In the genomic region with DNA sequence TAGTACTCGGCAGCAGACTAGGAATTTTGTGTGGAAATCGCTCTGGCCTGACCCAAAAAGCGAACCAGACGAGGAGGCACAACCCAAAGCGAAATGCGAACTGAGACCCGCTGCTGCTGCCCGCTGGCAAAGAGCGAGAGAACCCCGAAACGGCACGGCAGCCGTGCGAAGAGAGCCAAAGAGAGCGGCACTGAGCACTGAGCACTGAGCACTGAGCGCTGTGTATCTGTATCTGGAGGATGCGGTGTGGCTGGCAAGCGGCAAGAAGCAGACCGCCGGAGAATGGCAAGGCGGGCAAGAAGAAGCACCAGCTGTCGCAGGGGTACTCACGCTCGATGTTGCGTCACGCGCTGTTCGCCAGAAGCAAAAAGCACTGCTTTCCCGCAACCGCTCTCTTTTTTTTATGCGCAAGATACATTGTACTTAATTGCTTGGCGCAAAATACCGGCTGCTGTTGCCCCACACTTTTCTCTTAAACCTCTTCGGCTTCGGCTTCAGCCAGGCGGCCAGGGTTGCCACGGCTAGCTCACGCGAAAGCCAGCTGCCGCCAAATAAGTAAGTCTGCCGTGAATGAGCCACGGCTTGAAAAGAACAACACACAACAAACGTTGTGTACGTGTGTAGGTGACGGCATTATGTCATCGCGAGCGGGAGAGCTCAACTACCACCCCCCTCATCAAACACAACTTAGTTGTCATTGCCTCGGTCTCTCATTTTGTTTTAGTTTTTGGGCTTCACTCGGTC, we compare ENCODE assay signal across 7 fruit fly cellular contexts.
A peak's percentile ranks its signal among the peaks of the same experiment; 100 is the strongest.
TF ChIP-seq lines count a peak whose summit lies in the region.

No protein-coding gene starts in this region.

- no peak for TF ChIP-seq CTCF in whole organism, embryonic (GFP tag; optimal IDR thresholded peaks at IDR 0.05; lab: Kevin White, UChicago)

TF ChIP-seq in Kc167, 6 proteins besides CTCF, POLR2A, EP300 and RAD21:
- TF ChIP-seq h (optimal IDR thresholded peaks at IDR 0.05; lab: Kevin White, UChicago) (peak; percentile 54), Sin3A (optimal IDR thresholded peaks at IDR 0.05; lab: Kevin White, UChicago) (no peak), insv (optimal IDR thresholded peaks at IDR 0.05; lab: Kevin White, UChicago) (peak; percentile 10)

TF ChIP-seq in whole organism, 6 proteins besides CTCF, POLR2A, EP300 and RAD21:
- TF ChIP-seq Dll (optimal IDR thresholded peaks at IDR 0.05; lab: Kevin White, UChicago): peak; percentile 93
- TF ChIP-seq pan (optimal IDR thresholded peaks at IDR 0.05; lab: Kevin White, UChicago): no peak

TF ChIP-seq in whole organism, adult, 20 proteins besides CTCF, POLR2A, EP300 and RAD21 (continues in another document):
- peak; percentile 87 for TF ChIP-seq pad (GFP tag; optimal IDR thresholded peaks at IDR 0.05; lab: Kevin White, UChicago)
- peak; percentile 33 for TF ChIP-seq Clk (GFP tag; optimal IDR thresholded peaks at IDR 0.05; lab: Kevin White, UChicago)
- no peak for TF ChIP-seq CG11617 (GFP tag; optimal IDR thresholded peaks at IDR 0.05; lab: Kevin White, UChicago)
- TF ChIP-seq CG12768 (GFP tag; optimal IDR thresholded peaks at IDR 0.05; lab: Kevin White, UChicago): peak; percentile 19
- no peak for TF ChIP-seq ovo (GFP tag; optimal IDR thresholded peaks at IDR 0.05; lab: Kevin White, UChicago)
- TF ChIP-seq kay (GFP tag; lab: Kevin White, UChicago; ENCODE audit: borderline replicate concordance): no peak
- peak; percentile 93 for TF ChIP-seq CG14711 (tag; optimal IDR thresholded peaks at IDR 0.05; lab: Kevin White, UChicago)
- no peak for TF ChIP-seq CG5204 (GFP tag; optimal IDR thresholded peaks at IDR 0.05; lab: Kevin White, UChicago)
- TF ChIP-seq Mnt (GFP tag; optimal IDR thresholded peaks at IDR 0.05; lab: Kevin White, UChicago): peak; percentile 57
- peak; percentile 16 for TF ChIP-seq Hr96 (GFP tag; optimal IDR thresholded peaks at IDR 0.05; lab: Kevin White, UChicago)
- TF ChIP-seq toe (GFP tag; optimal IDR thresholded peaks at IDR 0.05; lab: Kevin White, UChicago): no peak
- TF ChIP-seq Crg-1 (GFP tag; optimal IDR thresholded peaks at IDR 0.05; lab: Kevin White, UChicago): peak; percentile 17
- no peak for TF ChIP-seq CG7045 (GFP tag; optimal IDR thresholded peaks at IDR 0.05; lab: Kevin White, UChicago)
- TF ChIP-seq tj (GFP tag; optimal IDR thresholded peaks at IDR 0.05; lab: Kevin White, UChicago): peak; percentile 29
- no peak for TF ChIP-seq cnc (optimal IDR thresholded peaks at IDR 0.05; lab: Kevin White, UChicago)
- no peak for TF ChIP-seq cic (GFP tag; optimal IDR thresholded peaks at IDR 0.05; lab: Kevin White, UChicago)

TF ChIP-seq in whole organism, embryonic, 481 proteins besides CTCF, POLR2A, EP300 and RAD21 (continues in another document):
- TF ChIP-seq CG10959 (GFP tag; IDR thresholded peaks at IDR 0.05; lab: Robert Waterston, UW): no peak
- no peak for TF ChIP-seq crc (GFP tag; optimal IDR thresholded peaks at IDR 0.05; lab: Kevin White, UChicago)
- TF ChIP-seq HLH4C (GFP tag; IDR thresholded peaks at IDR 0.05; lab: Robert Waterston, UW; ENCODE audit: partially characterized antibody): peak; percentile 54; the same call in 2 of the 3 replicates
- TF ChIP-seq run (tag; optimal IDR thresholded peaks at IDR 0.05; lab: Kevin White, UChicago): no peak
- peak; percentile 49 for TF ChIP-seq Fer1 (GFP tag; optimal IDR thresholded peaks at IDR 0.05; lab: Kevin White, UChicago)
- TF ChIP-seq C15 (GFP tag; IDR thresholded peaks at IDR 0.05; lab: Robert Waterston, UW): no peak; the same call in 2 of the 3 replicates
- TF ChIP-seq CG6689 (GFP tag; IDR thresholded peaks at IDR 0.05; lab: Robert Waterston, UW): 0 out of 2 replicates have a peak, but pooled peaks have one; percentile 4
- no peak for TF ChIP-seq CG18011 (GFP tag; optimal IDR thresholded peaks at IDR 0.05; lab: Kevin White, UChicago)
- no peak for TF ChIP-seq CG15011 (GFP tag; optimal IDR thresholded peaks at IDR 0.05; lab: Kevin White, UChicago)
- no peak for TF ChIP-seq CG12104 (GFP tag; optimal IDR thresholded peaks at IDR 0.05; lab: Kevin White, UChicago)
- peak; percentile 58 for TF ChIP-seq sug (tag; optimal IDR thresholded peaks at IDR 0.05; lab: Kevin White, UChicago)
- peak; percentile 36; the same call in 1 of the 3 replicates for TF ChIP-seq CG6791 (GFP tag; IDR thresholded peaks at IDR 0.05; lab: Robert Waterston, UW; ENCODE audit: partially characterized antibody)
- TF ChIP-seq CG42726 (GFP tag; IDR thresholded peaks at IDR 0.05; lab: Robert Waterston, UW; ENCODE audit: partially characterized antibody): peak; percentile 59; the same call in 1 of the 2 replicates
- TF ChIP-seq CG43689 (GFP tag; IDR thresholded peaks at IDR 0.05; lab: Robert Waterston, UW): no peak

TF ChIP-seq in whole organism, prepupa, 60 proteins besides CTCF, POLR2A, EP300 and RAD21 (continues in another document):
- TF ChIP-seq dac (GFP tag; optimal IDR thresholded peaks at IDR 0.05; lab: Kevin White, UChicago): no peak
- peak; percentile 14 for TF ChIP-seq CG6792 (GFP tag; optimal IDR thresholded peaks at IDR 0.05; lab: Kevin White, UChicago)
- peak; percentile 8 for TF ChIP-seq Eip75B (GFP tag; optimal IDR thresholded peaks at IDR 0.05; lab: Kevin White, UChicago)
- TF ChIP-seq eg (GFP tag; IDR thresholded peaks at IDR 0.05; lab: Robert Waterston, UW): peak; percentile 59; the same call in 2 of the 3 replicates
- TF ChIP-seq Ets21C (GFP tag; optimal IDR thresholded peaks at IDR 0.05; lab: Kevin White, UChicago): no peak
- TF ChIP-seq CG7368 (GFP tag; optimal IDR thresholded peaks at IDR 0.05; lab: Kevin White, UChicago): no peak
- peak; percentile 48; the same call in 1 of the 2 replicates for TF ChIP-seq CG15336 (GFP tag; IDR thresholded peaks at IDR 0.05; lab: Robert Waterston, UW)
- TF ChIP-seq ss (GFP tag; optimal IDR thresholded peaks at IDR 0.05; lab: Kevin White, UChicago): peak; percentile 48 to 62
- peak; percentile 60; the same call in 1 of the 3 replicates for TF ChIP-seq CG8119 (GFP tag; IDR thresholded peaks at IDR 0.05; lab: Robert Waterston, UW)
- no peak for TF ChIP-seq CG3032 (tag; optimal IDR thresholded peaks at IDR 0.05; lab: Kevin White, UChicago)
- no peak for TF ChIP-seq CG8632 (GFP tag; optimal IDR thresholded peaks at IDR 0.05; lab: Kevin White, UChicago)
- TF ChIP-seq CG6163 (GFP tag; IDR thresholded peaks at IDR 0.05; lab: Robert Waterston, UW): peak; percentile 63; the same call in 2 of the 3 replicates
- peak; percentile 15 for TF ChIP-seq esn (GFP tag; optimal IDR thresholded peaks at IDR 0.05; lab: Kevin White, UChicago)
- TF ChIP-seq fd85E (GFP tag; optimal IDR thresholded peaks at IDR 0.05; lab: Kevin White, UChicago): no peak
- TF ChIP-seq CG6808 (GFP tag; optimal IDR thresholded peaks at IDR 0.05; lab: Kevin White, UChicago): peak; percentile 24

TF ChIP-seq in whole organism, pupa, 21 proteins besides CTCF, POLR2A, EP300 and RAD21:
- TF ChIP-seq fd96Ca (GFP tag; IDR thresholded peaks at IDR 0.05; lab: Robert Waterston, UW) (peak; percentile 68; the same call in 1 of the 3 replicates), rn (GFP tag; IDR thresholded peaks at IDR 0.05; lab: Robert Waterston, UW) (no peak), CG12605 (GFP tag; IDR thresholded peaks at IDR 0.05; lab: Robert Waterston, UW) (peak; percentile 74), Snoo (tag; optimal IDR thresholded peaks at IDR 0.05; lab: Kevin White, UChicago) (no peak), CG14655 (GFP tag; optimal IDR thresholded peaks at IDR 0.05; lab: Kevin White, UChicago) (peak; percentile 13), CG13204 (GFP tag; optimal IDR thresholded peaks at IDR 0.05; lab: Kevin White, UChicago) (peak; percentile 93), Pif1A (GFP tag; optimal IDR thresholded peaks at IDR 0.05; lab: Kevin White, UChicago) (peak; percentile 19), Pif1B (GFP tag; optimal IDR thresholded peaks at IDR 0.05; lab: Kevin White, UChicago) (peak; percentile 32), Ets98B (GFP tag; IDR thresholded peaks at IDR 0.05; lab: Robert Waterston, UW) (peak; percentile 75), CG10348 (GFP tag; IDR thresholded peaks at IDR 0.05; lab: Robert Waterston, UW) (no peak), CG4496 (GFP tag; IDR thresholded peaks at IDR 0.05; lab: Robert Waterston, UW) (peak; percentile 93), CG15710 (tag; optimal IDR thresholded peaks at IDR 0.05; lab: Kevin White, UChicago) (no peak), EcR (GFP tag; optimal IDR thresholded peaks at IDR 0.05; lab: Kevin White, UChicago) (peak; percentile 16), gl (tag; optimal IDR thresholded peaks at IDR 0.05; lab: Kevin White, UChicago) (peak; percentile 2), CG32121 (GFP tag; IDR thresholded peaks at IDR 0.05; lab: Robert Waterston, UW) (peak; percentile 51), CG17806 (tag; optimal IDR thresholded peaks at IDR 0.05; lab: Kevin White, UChicago) (no peak), CG8159 (tag; optimal IDR thresholded peaks at IDR 0.05; lab: Kevin White, UChicago) (peak; percentile 25)

TF ChIP-seq in whole organism, wandering third instar larva, 38 proteins besides CTCF, POLR2A, EP300 and RAD21 (continues in another document):
- TF ChIP-seq Vsx2 (GFP tag; optimal IDR thresholded peaks at IDR 0.05; lab: Kevin White, UChicago; ENCODE audit: partially characterized antibody): peak; percentile 98
- TF ChIP-seq tai (GFP tag; optimal IDR thresholded peaks at IDR 0.05; lab: Kevin White, UChicago): no peak
- peak; percentile 43 for TF ChIP-seq CG9705 (GFP tag; optimal IDR thresholded peaks at IDR 0.05; lab: Kevin White, UChicago)
- no peak for TF ChIP-seq GATAd (GFP tag; optimal IDR thresholded peaks at IDR 0.05; lab: Kevin White, UChicago)
- no peak for TF ChIP-seq dsf (GFP tag; optimal IDR thresholded peaks at IDR 0.05; lab: Kevin White, UChicago; ENCODE audit: borderline replicate concordance)
- no peak for TF ChIP-seq Abd-B (GFP tag; optimal IDR thresholded peaks at IDR 0.05; lab: Kevin White, UChicago)
- no peak for TF ChIP-seq pan (optimal IDR thresholded peaks at IDR 0.05; lab: Kevin White, UChicago)
- TF ChIP-seq Hr83 (GFP tag; optimal IDR thresholded peaks at IDR 0.05; lab: Kevin White, UChicago; ENCODE audit: poor library complexity, severe bottlenecking): peak; percentile 91
- no peak for TF ChIP-seq Mio (GFP tag; optimal IDR thresholded peaks at IDR 0.05; lab: Kevin White, UChicago)
- TF ChIP-seq CG32264 (GFP tag; optimal IDR thresholded peaks at IDR 0.05; lab: Kevin White, UChicago): no peak
- peak; percentile 7 for TF ChIP-seq Hnf4 (GFP tag; optimal IDR thresholded peaks at IDR 0.05; lab: Kevin White, UChicago)
- peak; percentile 73 for TF ChIP-seq Jra (GFP tag; optimal IDR thresholded peaks at IDR 0.05; lab: Kevin White, UChicago)
- peak; percentile 8 for TF ChIP-seq OdsH (GFP tag; optimal IDR thresholded peaks at IDR 0.05; lab: Kevin White, UChicago)
- TF ChIP-seq Dif (GFP tag; optimal IDR thresholded peaks at IDR 0.05; lab: Kevin White, UChicago; ENCODE audit: partially characterized antibody): peak; percentile 100
- no peak for TF ChIP-seq Rel (GFP tag; optimal IDR thresholded peaks at IDR 0.05; lab: Kevin White, UChicago)
- peak; percentile 67 for TF ChIP-seq Rel (tag; optimal IDR thresholded peaks at IDR 0.05; lab: Kevin White, UChicago)
- no peak for TF ChIP-seq dmrt93B (GFP tag; optimal IDR thresholded peaks at IDR 0.05; lab: Kevin White, UChicago)
- TF ChIP-seq ey (GFP tag; optimal IDR thresholded peaks at IDR 0.05; lab: Kevin White, UChicago): no peak
- TF ChIP-seq sage (GFP tag; optimal IDR thresholded peaks at IDR 0.05; lab: Kevin White, UChicago): peak; percentile 44
